Fruit fly (Drosophila melanogaster) whole organism, embryonic: ENCODE results near the gene CG9117.

Experiments used
- Aef1 ChIP-seq: fragments of 200-800 bp; sonication (Bioruptor generic); IDR thresholded peaks from 3 replicates; pipeline ENCODE4 v1.3.6; 2022; ENCODE audit warnings: missing biosample characterization, missing genetic modification characterization
- Blimp-1 ChIP-seq: fragments of 200-800 bp; sonication (Bioruptor generic); optimal IDR thresholded peaks from 3 replicates; lab custom pipeline; 2018; ENCODE audit warnings: missing biosample characterization, missing genetic modification characterization, mild to moderate bottlenecking, moderate library complexity, missing genetic modification reagents
- CG10654 ChIP-seq: fragments of 200-800 bp; sonication (Bioruptor generic); optimal IDR thresholded peaks from 2 replicates; lab custom pipeline; 2016; ENCODE audit warnings: missing biosample characterization, missing genetic modification characterization
- CG10979 ChIP-seq: fragments of 200-800 bp; sonication (Bioruptor generic); optimal IDR thresholded peaks from 2 replicates; lab custom pipeline; 2018; ENCODE audit warnings: missing biosample characterization, mild to moderate bottlenecking, missing genetic modification characterization, moderate library complexity
- CG14860 ChIP-seq: fragments of 200-800 bp; sonication (Bioruptor generic); IDR thresholded peaks from 3 replicates; pipeline ENCODE4 v1.3.6; 2022; ENCODE audit warnings: missing biosample characterization, missing genetic modification characterization; ENCODE audit not compliant: partially characterized antibody
- CG15601 ChIP-seq: fragments of 200-800 bp; sonication (Bioruptor generic); optimal IDR thresholded peaks from 3 replicates; lab custom pipeline; 2019; ENCODE audit warnings: missing biosample characterization, mild to moderate bottlenecking, missing genetic modification characterization, moderate library complexity
- CG17361 ChIP-seq: fragments of 200-800 bp; sonication (Bioruptor generic); IDR thresholded peaks from 3 replicates; pipeline ENCODE4 v1.3.6; 2022; ENCODE audit warnings: missing biosample characterization, missing genetic modification characterization
- CG17568 ChIP-seq: fragments of 200-800 bp; sonication (Bioruptor generic); optimal IDR thresholded peaks from 2 replicates; lab custom pipeline; 2018; ENCODE audit warnings: missing biosample characterization, mild to moderate bottlenecking, missing genetic modification characterization, moderate library complexity
- CG2712 ChIP-seq: fragments of 200-800 bp; optimal IDR thresholded peaks from 3 replicates; lab custom pipeline; 2019; ENCODE audit warnings: missing biosample characterization, mild to moderate bottlenecking, missing genetic modification characterization, moderate library complexity
- CG31365 ChIP-seq: fragments of 200-800 bp; sonication (Bioruptor generic); optimal IDR thresholded peaks from 2 replicates; lab custom pipeline; 2018; ENCODE audit warnings: missing biosample characterization, mild to moderate bottlenecking, missing genetic modification characterization
- CG32532 ChIP-seq: fragments of 200-800 bp; sonication (Bioruptor generic); IDR thresholded peaks from 2 replicates; pipeline ENCODE4 v1.3.6; 2022; ENCODE audit warnings: missing biosample characterization, missing genetic modification characterization
- CG32772 ChIP-seq: fragments of 200-800 bp; sonication (Bioruptor generic); IDR thresholded peaks from 2 replicates; pipeline ENCODE4 v1.3.6; 2022; ENCODE audit warnings: missing biosample characterization, missing genetic modification characterization
- CG33557 ChIP-seq: fragments of 200-800 bp; sonication (Bioruptor generic); optimal IDR thresholded peaks from 2 replicates; lab custom pipeline; 2019; ENCODE audit warnings: missing biosample characterization, mild to moderate bottlenecking, missing genetic modification characterization, moderate library complexity
- CG4854 ChIP-seq: fragments of 200-800 bp; sonication (Bioruptor generic); optimal IDR thresholded peaks from 2 replicates; lab custom pipeline; 2016; ENCODE audit warnings: missing biosample characterization, missing genetic modification characterization, inconsistent platforms
- CG6765 ChIP-seq: fragments of 200-800 bp; sonication (Bioruptor generic); optimal IDR thresholded peaks from 3 replicates; lab custom pipeline; 2017; ENCODE audit warnings: missing biosample characterization, mild to moderate bottlenecking, missing genetic modification characterization
- CG7372 ChIP-seq: fragments of 200-800 bp; sonication (Bioruptor generic); IDR thresholded peaks from 2 replicates; pipeline ENCODE4 v1.3.6; 2022; ENCODE audit warnings: missing biosample characterization, missing genetic modification characterization
- CG7786 ChIP-seq: fragments of 200-800 bp; sonication (Bioruptor generic); optimal IDR thresholded peaks from 2 replicates; lab custom pipeline; 2016; ENCODE audit warnings: missing biosample characterization, missing genetic modification characterization
- CG7839 ChIP-seq: fragments of 200-800 bp; sonication (Bioruptor generic); optimal IDR thresholded peaks from 3 replicates; lab custom pipeline; 2018; ENCODE audit warnings: missing biosample characterization, mild to moderate bottlenecking, missing genetic modification characterization, moderate library complexity
- CG7928 ChIP-seq: fragments of 200-800 bp; sonication (Bioruptor generic); optimal IDR thresholded peaks from 2 replicates; lab custom pipeline; 2017; ENCODE audit warnings: missing biosample characterization, mild to moderate bottlenecking, missing genetic modification characterization
- CG8924 ChIP-seq: fragments of 200-800 bp; optimal IDR thresholded peaks from 3 replicates; lab custom pipeline; 2019; ENCODE audit warnings: missing biosample characterization, mild to moderate bottlenecking, missing genetic modification characterization, moderate library complexity
- CG8944 ChIP-seq: fragments of 200-800 bp; sonication (Bioruptor generic); optimal IDR thresholded peaks from 3 replicates; lab custom pipeline; 2016; ENCODE audit warnings: missing biosample characterization, missing genetic modification characterization
- CG9727 ChIP-seq: fragments of 200-800 bp; sonication (Bioruptor generic); optimal IDR thresholded peaks from 3 replicates; lab custom pipeline; 2017; ENCODE audit warnings: missing biosample characterization, mild to moderate bottlenecking, missing genetic modification characterization
- Camta ChIP-seq: fragments of 200-800 bp; sonication (Bioruptor generic); optimal IDR thresholded peaks from 2 replicates; lab custom pipeline; 2016; ENCODE audit warnings: missing biosample characterization, missing genetic modification characterization
- Deaf1 ChIP-seq: fragments of 200-800 bp; optimal IDR thresholded peaks from 3 replicates; lab custom pipeline; 2019; ENCODE audit warnings: missing biosample characterization, mild to moderate bottlenecking, missing genetic modification characterization, moderate library complexity
- Gug ChIP-seq: fragments of 200-800 bp; sonication (Bioruptor generic); IDR thresholded peaks from 4 replicates; pipeline ENCODE4 v1.3.6; 2022; ENCODE audit warnings: missing biosample characterization, missing genetic modification characterization
- HmgD ChIP-seq: fragments of 200-800 bp; sonication (Bioruptor generic); optimal IDR thresholded peaks from 3 replicates; lab custom pipeline; 2016; ENCODE audit warnings: missing biosample characterization, missing genetic modification characterization
- Hr3 ChIP-seq: fragments of 200-800 bp; sonication (Bioruptor generic); optimal IDR thresholded peaks from 3 replicates; lab custom pipeline; 2016; ENCODE audit warnings: missing biosample characterization, missing genetic modification characterization
- Meics ChIP-seq: fragments of 200-800 bp; sonication (Bioruptor generic); optimal IDR thresholded peaks from 2 replicates; lab custom pipeline; 2017; ENCODE audit warnings: missing biosample characterization, mild to moderate bottlenecking, missing genetic modification characterization
- Scr ChIP-seq: fragments of 200-800 bp; sonication (Bioruptor generic); IDR thresholded peaks from 2 replicates; pipeline ENCODE4 v1.3.6; 2022; ENCODE audit warnings: missing biosample characterization, missing genetic modification characterization; ENCODE audit not compliant: partially characterized antibody
- Ssrp ChIP-seq: fragments of 200-800 bp; sonication (Bioruptor generic); optimal IDR thresholded peaks from 2 replicates; lab custom pipeline; 2018; ENCODE audit warnings: missing biosample characterization, mild to moderate bottlenecking, missing genetic modification characterization, moderate library complexity
- Taf1 ChIP-seq: fragments of 200-800 bp; sonication (Bioruptor generic); IDR thresholded peaks from 2 replicates; pipeline ENCODE4 v1.3.6; 2022; ENCODE audit warnings: missing biosample characterization, missing genetic modification characterization
- Trl ChIP-seq, 3 experiments: fragments of >200 bp in 2 of 3; fragments of 200-800 bp in 1 of 3; sonication (Bioruptor generic) in 1 of 3; optimal IDR thresholded peaks; 2 replicates in 1 of 3; 3 replicates in 2 of 3; lab custom pipeline; 2016 to 2017; ENCODE audit warnings: missing biosample characterization in 1 of 3, missing genetic modification characterization in 1 of 3
- Xbp1 ChIP-seq: fragments of 200-800 bp; sonication (Bioruptor generic); optimal IDR thresholded peaks from 3 replicates; lab custom pipeline; 2016; ENCODE audit warnings: missing biosample characterization, mild to moderate bottlenecking, missing genetic modification characterization
- Xrp1 ChIP-seq: fragments of 200-800 bp; sonication (Bioruptor generic); IDR thresholded peaks from 2 replicates; pipeline ENCODE4 v1.3.6; 2022; ENCODE audit warnings: missing biosample characterization, missing genetic modification characterization
- ara ChIP-seq: fragments of 200-800 bp; sonication (Bioruptor generic); IDR thresholded peaks from 2 replicates; pipeline ENCODE4 v1.3.6; 2022; ENCODE audit warnings: missing biosample characterization, missing genetic modification characterization
- bigmax ChIP-seq: fragments of 200-800 bp; sonication (Bioruptor generic); optimal IDR thresholded peaks from 2 replicates; lab custom pipeline; 2018; ENCODE audit warnings: missing biosample characterization, mild to moderate bottlenecking, missing genetic modification characterization
- bsh ChIP-seq, 2 experiments: fragments of 200-800 bp; sonication (Bioruptor generic); optimal IDR thresholded peaks; 2 replicates each; lab custom pipeline; 2017 to 2018; ENCODE audit warnings: mild to moderate bottlenecking in 2 of 2, missing biosample characterization in 2 of 2, missing genetic modification characterization in 2 of 2, moderate library complexity in 1 of 2
- chif ChIP-seq, 2 experiments: fragments of 200-800 bp; sonication (Bioruptor generic); optimal IDR thresholded peaks; 3 replicates each; lab custom pipeline; 2016; ENCODE audit warnings: missing biosample characterization in 2 of 2, missing genetic modification characterization in 2 of 2
- chinmo ChIP-seq: fragments of 200-800 bp; sonication (Bioruptor generic); IDR thresholded peaks from 4 replicates; pipeline ENCODE4 v1.3.6; 2022; ENCODE audit warnings: missing biosample characterization, missing genetic modification characterization; ENCODE audit not compliant: partially characterized antibody
- dmrt11E ChIP-seq: fragments of 200-800 bp; sonication (Bioruptor generic); optimal IDR thresholded peaks from 3 replicates; lab custom pipeline; 2018; ENCODE audit warnings: missing biosample characterization, mild to moderate bottlenecking, missing genetic modification characterization, moderate library complexity
- dysf ChIP-seq: fragments of 200-800 bp; sonication (Bioruptor generic); IDR thresholded peaks from 3 replicates; pipeline ENCODE4 v1.3.6; 2022; ENCODE audit warnings: missing biosample characterization, missing genetic modification characterization
- ems ChIP-seq: fragments of 200-800 bp; sonication (Bioruptor generic); optimal IDR thresholded peaks from 3 replicates; lab custom pipeline; 2016; ENCODE audit warnings: missing biosample characterization, missing genetic modification characterization
- esg ChIP-seq: fragments of 200-800 bp; sonication (Bioruptor generic); conservative IDR thresholded peaks from 2 replicates; pipeline ENCODE4 v1.3.6; 2022; ENCODE audit warnings: missing biosample characterization, missing genetic modification characterization
- fd96Cb ChIP-seq: fragments of 200-800 bp; sonication (Bioruptor generic); optimal IDR thresholded peaks from 2 replicates; lab custom pipeline; 2018; ENCODE audit warnings: missing biosample characterization, mild to moderate bottlenecking, missing genetic modification characterization, moderate library complexity
- nerfin-1 ChIP-seq: fragments of 200-800 bp; sonication (Bioruptor generic); optimal IDR thresholded peaks from 3 replicates; lab custom pipeline; 2019; ENCODE audit warnings: missing biosample characterization, mild to moderate bottlenecking, missing genetic modification characterization, moderate library complexity
- p53 ChIP-seq: fragments of 200-800 bp; sonication (Bioruptor generic); optimal IDR thresholded peaks from 2 replicates; lab custom pipeline; 2016; ENCODE audit warnings: missing biosample characterization, missing genetic modification characterization
- pho ChIP-seq: fragments of 200-800 bp; sonication (Bioruptor generic); optimal IDR thresholded peaks from 2 replicates; lab custom pipeline; 2016; ENCODE audit warnings: missing biosample characterization, missing genetic modification characterization
- prd ChIP-seq, 3 experiments: fragments of >200 bp in 2 of 3; fragments of 200-800 bp in 1 of 3; sonication (Bioruptor generic) in 1 of 3; optimal IDR thresholded peaks in 2 of 3; IDR thresholded peaks in 1 of 3; 2 replicates in 2 of 3; 3 replicates in 1 of 3; pipeline versions ENCODE4 v1.3.6 to Lab custom; 2017 to 2022; ENCODE audit warnings: missing biosample characterization in 1 of 3, missing genetic modification characterization in 1 of 3
- ranshi ChIP-seq: fragments of 200-800 bp; sonication (Bioruptor generic); IDR thresholded peaks from 2 replicates; pipeline ENCODE4 v1.3.6; 2022; ENCODE audit warnings: missing biosample characterization, missing genetic modification characterization
- sob ChIP-seq: fragments of 200-800 bp; sonication (Bioruptor generic); IDR thresholded peaks from 2 replicates; pipeline ENCODE4 v1.3.6; 2022; ENCODE audit warnings: missing biosample characterization, missing genetic modification characterization

Gene CG9117

DNA sequence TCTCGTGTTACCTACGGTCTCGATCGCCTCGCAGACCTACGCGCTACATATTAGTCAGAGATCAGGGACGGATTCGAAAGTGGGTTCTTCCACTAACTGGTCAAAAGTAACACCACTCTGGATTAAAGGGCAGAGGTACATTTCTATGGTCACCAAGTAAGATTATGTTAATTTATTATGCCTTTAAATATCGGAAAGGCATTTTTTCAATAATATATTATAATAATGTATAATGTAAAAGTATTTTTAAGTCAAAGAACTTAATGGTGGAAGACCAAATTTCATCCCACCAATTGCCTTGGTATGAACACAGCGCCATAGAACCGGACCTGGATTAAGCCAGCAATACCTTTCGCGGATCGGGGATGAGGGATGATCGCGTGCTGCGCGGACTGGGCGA lies 14.9 kb downstream of the CG9117 start (continued):
- no peak for TF ChIP-seq ranshi (GFP tag; lab: Robert Waterston, UW)
- TF ChIP-seq CG10654 (GFP tag; lab: Kevin White, UChicago), result no peak
- no peak for TF ChIP-seq CG6765 (GFP tag; lab: Kevin White, UChicago)
- no peak for TF ChIP-seq Camta (GFP tag; lab: Kevin White, UChicago)
- no peak for TF ChIP-seq pho (GFP tag; lab: Kevin White, UChicago)
- TF ChIP-seq fd96Cb (tag; lab: Kevin White, UChicago), result peak; percentile 23
- no peak for TF ChIP-seq Trl (optimal IDR thresholded peaks at IDR 0.05; lab: Kevin White, UChicago)
- no peak for TF ChIP-seq Trl (GFP tag; optimal IDR thresholded peaks at IDR 0.05; lab: Kevin White, UChicago)
- peak; percentile 61 for TF ChIP-seq CG17361 (GFP tag; lab: Robert Waterston, UW)
- peak; percentile 62 for TF ChIP-seq Xrp1 (GFP tag; lab: Robert Waterston, UW)
- TF ChIP-seq CG7786, result no peak
- no peak for TF ChIP-seq ara (GFP tag; lab: Robert Waterston, UW)
- no peak for TF ChIP-seq Aef1
- no peak for TF ChIP-seq Hr3 (GFP tag; lab: Kevin White, UChicago)
- peak; percentile 25 for TF ChIP-seq Blimp-1
- no peak for TF ChIP-seq Deaf1
- TF ChIP-seq CG7372, result no peak
- TF ChIP-seq Taf1, result no peak
- no peak for TF ChIP-seq Meics (GFP tag; lab: Kevin White, UChicago)
- TF ChIP-seq ems (GFP tag; lab: Kevin White, UChicago), result no peak
- peak; percentile 52 for TF ChIP-seq CG9727
- no peak for TF ChIP-seq CG17568 (GFP tag; lab: Kevin White, UChicago)
- TF ChIP-seq Scr (GFP tag; lab: Robert Waterston, UW), result no peak
- TF ChIP-seq CG33557 (GFP tag; lab: Kevin White, UChicago), result no peak
- TF ChIP-seq CG7839 (tag; lab: Kevin White, UChicago), result peak; percentile 42
- peak; percentile 31 to 34 for TF ChIP-seq bsh (GFP tag; optimal IDR thresholded peaks at IDR 0.05; lab: Kevin White, UChicago)
- TF ChIP-seq chinmo (GFP tag; lab: Robert Waterston, UW), result no peak
- no peak for TF ChIP-seq CG32532 (GFP tag; lab: Robert Waterston, UW)
- TF ChIP-seq nerfin-1, result no peak
- no peak for TF ChIP-seq esg (GFP tag; lab: Robert Waterston, UW)
- TF ChIP-seq dysf, result 0 out of 3 replicates have a peak, but pooled peaks have one; percentile 9
- peak; percentile 13 for TF ChIP-seq dmrt11E
- peak; percentile 17 for TF ChIP-seq CG15601 (tag; lab: Kevin White, UChicago)
- no peak for TF ChIP-seq chif (GFP tag; optimal IDR thresholded peaks at IDR 0.05; lab: Kevin White, UChicago)
- no peak for TF ChIP-seq CG8924 (tag; lab: Kevin White, UChicago)
- TF ChIP-seq CG8944, result no peak
- no peak for TF ChIP-seq CG31365 (tag; lab: Kevin White, UChicago)
- no peak for TF ChIP-seq p53 (GFP tag; lab: Kevin White, UChicago)
- no peak for TF ChIP-seq prd (optimal IDR thresholded peaks at IDR 0.05; lab: Kevin White, UChicago)
- peak; percentile 30; the same call in 1 of the 3 replicates for TF ChIP-seq prd (GFP tag; IDR thresholded peaks at IDR 0.05; lab: Robert Waterston, UW)
- no peak for TF ChIP-seq bigmax (GFP tag; lab: Kevin White, UChicago)
- TF ChIP-seq HmgD (GFP tag; lab: Kevin White, UChicago), result no peak
- TF ChIP-seq CG7928 (GFP tag; lab: Kevin White, UChicago), result no peak
- TF ChIP-seq Ssrp (tag; lab: Kevin White, UChicago), result peak; percentile 44
- TF ChIP-seq sob (GFP tag; lab: Robert Waterston, UW), result no peak
- no peak for TF ChIP-seq CG14860 (GFP tag; lab: Robert Waterston, UW)
- TF ChIP-seq Gug (GFP tag; lab: Robert Waterston, UW), result 0 out of 4 replicates have a peak, but pooled peaks have one; percentile 36
- peak; percentile 70 for TF ChIP-seq CG2712 (tag; lab: Kevin White, UChicago)
- TF ChIP-seq CG4854, result no peak
- no peak for TF ChIP-seq CG32772 (GFP tag; lab: Robert Waterston, UW)
- peak; percentile 47 for TF ChIP-seq CG10979 (tag; lab: Kevin White, UChicago)
- peak; percentile 3 for TF ChIP-seq Xbp1 (GFP tag; lab: Kevin White, UChicago)
